Worm (Caenorhabditis elegans) whole organism, L2 larva: ENCODE measurements around the gene Y39H10B.3.

Source experiments
- F13H6.1 ChIP-seq: sonication (generic microtip); optimal IDR thresholded peaks from 2 replicates; lab custom pipeline; 2016; ENCODE audit warnings: missing genetic modification characterization, missing compliant biosample characterization
- ZK546.5 ChIP-seq: sonication (generic microtip); optimal IDR thresholded peaks from 2 replicates; lab custom pipeline; 2017; ENCODE audit warnings: missing biosample characterization, missing genetic modification characterization
- ceh-82 ChIP-seq: fragments of 150-350 bp; optimal IDR thresholded peaks from 2 replicates; lab custom pipeline; 2014; ENCODE audit warnings: missing biosample characterization, missing genetic modification characterization
- dmd-4 ChIP-seq: sonication (generic microtip); optimal IDR thresholded peaks from 2 replicates; lab custom pipeline; 2017; ENCODE audit warnings: missing biosample characterization, missing genetic modification characterization
- fos-1 ChIP-seq: fragments of 150-350 bp; optimal IDR thresholded peaks from 2 replicates; lab custom pipeline; 2014; ENCODE audit warnings: missing biosample characterization, missing genetic modification characterization
- lin-13 ChIP-seq: fragments of 150-350 bp; optimal IDR thresholded peaks from 2 replicates; lab custom pipeline; 2014; ENCODE audit warnings: missing biosample characterization, missing genetic modification reagents, missing genetic modification characterization
- nhr-237 ChIP-seq: fragments of 150-350 bp; optimal IDR thresholded peaks from 2 replicates; lab custom pipeline; 2014; ENCODE audit warnings: missing biosample characterization, missing genetic modification characterization
- nhr-25 ChIP-seq: fragments of 150-350 bp; sonication (generic microtip); optimal IDR thresholded peaks from 3 replicates; lab custom pipeline; 2014; ENCODE audit warnings: missing biosample characterization, missing genetic modification characterization
- nhr-6 ChIP-seq: fragments of 150-350 bp; optimal IDR thresholded peaks from 2 replicates; lab custom pipeline; 2014; ENCODE audit warnings: missing biosample characterization, missing genetic modification characterization
- snpc-4 ChIP-seq: fragments of 150-350 bp; optimal IDR thresholded peaks from 2 replicates; lab custom pipeline; 2014; ENCODE audit warnings: missing biosample characterization, missing genetic modification characterization
- unc-62 ChIP-seq: fragments of 150-350 bp; optimal IDR thresholded peaks from 2 replicates; lab custom pipeline; 2014; ENCODE audit warnings: missing biosample characterization, missing genetic modification reagents, missing genetic modification characterization
- zag-1 ChIP-seq: fragments of 150-350 bp; optimal IDR thresholded peaks from 2 replicates; lab custom pipeline; 2014; ENCODE audit warnings: missing biosample characterization, missing genetic modification characterization
- ztf-4 ChIP-seq: fragments of 150-350 bp; optimal IDR thresholded peaks from 2 replicates; lab custom pipeline; 2014; ENCODE audit warnings: missing biosample characterization, missing genetic modification characterization

DNA sequence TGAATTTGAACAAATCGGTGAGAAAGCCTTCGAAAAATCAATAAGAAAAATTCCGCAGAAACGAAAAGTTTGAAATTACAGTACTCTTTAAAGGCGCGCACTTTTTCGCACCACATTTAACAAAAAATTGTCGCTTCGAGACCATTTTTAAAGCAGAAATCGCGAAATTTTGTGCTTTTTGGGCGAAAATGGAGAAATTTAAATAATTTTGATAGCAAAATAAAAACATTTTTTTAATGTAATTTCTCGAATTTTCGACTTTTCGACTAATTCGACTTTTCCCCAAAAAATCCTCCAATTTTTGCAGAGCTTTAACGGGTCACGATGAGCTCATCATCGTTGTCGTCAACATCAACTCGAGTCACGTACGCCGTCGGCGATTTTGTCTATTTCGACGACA lies 34.1 kb downstream of the Y39H10B.3 start, which contains the start of gene lin-40:
- TF ChIP-seq F13H6.1 (tag; lab: Kevin White, UChicago) (no peak), lin-13 (GFP tag; lab: Kevin White, UChicago) (no peak), unc-62 (GFP tag; lab: Kevin White, UChicago) (no peak), nhr-6 (tag; lab: Kevin White, UChicago) (no peak), zag-1 (tag; lab: Kevin White, UChicago) (no peak), nhr-237 (tag; lab: Kevin White, UChicago) (no peak), fos-1 (no peak), snpc-4 (tag; lab: Kevin White, UChicago) (no peak), ceh-82 (tag; lab: Kevin White, UChicago) (no peak), ZK546.5 (tag; lab: Kevin White, UChicago) (no peak), ztf-4 (tag; lab: Kevin White, UChicago) (no peak), dmd-4 (no peak), nhr-25 (no peak)
